Worm (Caenorhabditis elegans): ENCODE measurements around the gene irld-57.

Gene irld-57

ce11 chrV:15687660-15688059 lies 38.9 kb downstream of the irld-57 start, which contains the start of gene nhr-197:
Gene nhr-197, plus strand, starts transcription at chrV:15687960.
- TF ChIP-seq ceh-31 (tag; optimal IDR thresholded peaks at IDR 0.05) (no peak), hlh-30 (tag; optimal IDR thresholded peaks at IDR 0.05; ENCODE audit: insufficient read depth) (no peak), sox-4 (tag; optimal IDR thresholded peaks at IDR 0.05) (no peak), ceh-6 (GFP tag; optimal IDR thresholded peaks at IDR 0.05) (no peak), sdc-2 (tag; optimal IDR thresholded peaks at IDR 0.05) (no peak), elt-2 (tag; optimal IDR thresholded peaks at IDR 0.05) (no peak), ceh-48 (tag; optimal IDR thresholded peaks at IDR 0.05) (no peak), hlh-6 (tag; optimal IDR thresholded peaks at IDR 0.05) (no peak), unc-42 (tag; optimal IDR thresholded peaks at IDR 0.05) (no peak), ceh-14 (tag; optimal IDR thresholded peaks at IDR 0.05) (no peak), dmd-4 (tag; optimal IDR thresholded peaks at IDR 0.05; ENCODE audit: borderline replicate concordance) (no peak), K09A11.1 (tag; optimal IDR thresholded peaks at IDR 0.05; ENCODE audit: insufficient read depth) (no peak), lin-11 (tag; optimal IDR thresholded peaks at IDR 0.05) (no peak), tbx-2 (tag; optimal IDR thresholded peaks at IDR 0.05) (no peak), nfya-1 (tag; optimal IDR thresholded peaks at IDR 0.05) (no peak), K02D7.2 (tag; optimal IDR thresholded peaks at IDR 0.05) (no peak), unc-55 (GFP tag; optimal IDR thresholded peaks at IDR 0.05) (no peak), unc-3 (GFP tag; conservative IDR thresholded peaks at IDR 0.05) (no peak), unc-3 (tag; optimal IDR thresholded peaks at IDR 0.05) (no peak), ceh-30 (tag; optimal IDR thresholded peaks at IDR 0.05) (no peak)

- TF ChIP-seq pqm-1 (tag; optimal IDR thresholded peaks at IDR 0.05) (no peak), odd-2 (tag; optimal IDR thresholded peaks at IDR 0.05) (no peak), tbx-7 (tag; optimal IDR thresholded peaks at IDR 0.05) (no peak), zip-5 (tag; optimal IDR thresholded peaks at IDR 0.05) (no peak), mec-3 (tag; optimal IDR thresholded peaks at IDR 0.05; ENCODE audit: borderline replicate concordance) (no peak), hlh-30 (tag; optimal IDR thresholded peaks at IDR 0.05; ENCODE audit: insufficient read depth) (no peak), pat-9 (tag; optimal IDR thresholded peaks at IDR 0.05) (no peak), npax-4 (tag; optimal IDR thresholded peaks at IDR 0.05) (no peak), ceh-6 (GFP tag; optimal IDR thresholded peaks at IDR 0.05) (no peak), rnt-1 (tag; optimal IDR thresholded peaks at IDR 0.05) (no peak), F13H6.1 (tag; optimal IDR thresholded peaks at IDR 0.05) (no peak), lim-6 (tag; optimal IDR thresholded peaks at IDR 0.05) (no peak), ceh-22 (tag; optimal IDR thresholded peaks at IDR 0.05) (no peak), hlh-8 (tag; optimal IDR thresholded peaks at IDR 0.05) (no peak), hlh-15 (tag; optimal IDR thresholded peaks at IDR 0.05) (no peak)
Observed at ce11 chrV:15685599-15685998, 40.9 kb downstream of the irld-57 start, which contains the start of gene nhr-196. Gene nhr-196, plus strand, starts transcription at chrV:15685716.

ce11 chrV:15677222-15677621 lies 49.3 kb downstream of the irld-57 start, which contains the start of gene nhr-52:
Gene nhr-52, plus strand, starts transcription at chrV:15677522.
- TF ChIP-seq pqm-1 (tag; optimal IDR thresholded peaks at IDR 0.05), result no peak
- no peak for TF ChIP-seq sox-2 (GFP tag; IDR thresholded peaks at IDR 0.05)

ce11 chrV:15674899-15675298 lies 51.6 kb downstream of the irld-57 start:
- TF ChIP-seq hlh-8 (tag; optimal IDR thresholded peaks at IDR 0.05), result no peak

Data from whole organism, late embryonic.